Worm (Caenorhabditis elegans): ENCODE results near the gene athp-3.

Gene athp-3

DNA sequence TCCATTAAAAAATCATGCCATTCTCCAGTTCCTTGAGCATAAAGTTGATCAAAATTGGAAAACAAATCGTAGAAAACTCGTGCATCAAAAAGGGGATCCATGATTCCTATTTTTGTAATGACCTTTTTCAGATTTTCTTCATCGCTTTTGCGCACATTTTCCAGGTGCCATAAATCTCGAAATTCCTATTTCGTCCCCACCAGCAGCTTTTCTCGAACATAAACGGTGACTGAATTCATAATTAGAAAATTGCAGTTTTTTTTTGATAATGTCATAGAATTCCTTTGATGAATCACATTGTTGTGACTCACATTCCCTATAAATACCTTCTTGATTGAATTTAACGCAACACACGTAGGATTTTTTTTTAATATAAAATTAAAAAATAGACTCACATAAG lies 17.7 kb downstream of the athp-3 start, which contains the start of gene nhr-229:
Gene nhr-229, minus strand, starts transcription at position 101 of the 400 bp plus-strand sequence.
- TF ChIP-seq pes-1 (GFP tag; IDR thresholded peaks at IDR 0.05) (no peak), tbx-11 (GFP tag; IDR thresholded peaks at IDR 0.05) (no peak), tbx-37 (GFP tag; conservative IDR thresholded peaks at IDR 0.05) (no peak), ceh-36 (tag; optimal IDR thresholded peaks at IDR 0.05) (no peak), ets-7 (tag; optimal IDR thresholded peaks at IDR 0.05) (no peak), scrt-1 (GFP tag; IDR thresholded peaks at IDR 0.05) (no peak), flt-1 (GFP tag; IDR thresholded peaks at IDR 0.05) (no peak), B0310.2 (tag; optimal IDR thresholded peaks at IDR 0.05) (no peak), ceh-13 (GFP tag; optimal IDR thresholded peaks at IDR 0.05) (no peak), tra-4 (tag; optimal IDR thresholded peaks at IDR 0.05) (no peak), aly-1 (tag; optimal IDR thresholded peaks at IDR 0.05) (no peak), hmbx-1 (tag; optimal IDR thresholded peaks at IDR 0.05) (no peak), hmg-4 (GFP tag; optimal IDR thresholded peaks at IDR 0.05) (no peak), sea-1 (GFP tag; conservative IDR thresholded peaks at IDR 0.05) (no peak)

DNA sequence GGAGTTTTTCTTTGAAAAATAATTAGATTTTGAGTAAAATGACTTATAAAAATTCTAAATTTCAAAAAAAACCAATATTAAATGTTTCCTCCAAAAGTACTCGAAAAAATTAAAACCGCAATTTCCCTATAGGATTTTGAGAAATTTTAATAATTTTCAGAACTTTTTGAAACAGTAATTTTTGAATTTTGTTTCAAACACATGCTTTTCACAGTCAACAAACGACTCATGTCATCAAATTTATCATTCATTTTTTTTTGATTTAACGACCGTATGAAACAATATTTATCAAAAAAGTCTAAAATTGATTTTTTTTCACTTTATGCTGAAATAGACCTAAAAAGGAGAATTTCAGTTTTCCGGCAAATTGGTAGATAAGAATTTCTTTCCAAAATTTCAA lies 21.6 kb downstream of the athp-3 start:
- TF ChIP-seq ama-1 (optimal IDR thresholded peaks at IDR 0.05) (no peak), hmg-4 (GFP tag; optimal IDR thresholded peaks at IDR 0.05) (no peak), B0310.2 (tag; optimal IDR thresholded peaks at IDR 0.05) (no peak), ceh-13 (GFP tag; optimal IDR thresholded peaks at IDR 0.05) (no peak), aly-1 (tag; optimal IDR thresholded peaks at IDR 0.05) (no peak), tbx-11 (GFP tag; IDR thresholded peaks at IDR 0.05) (no peak), ets-7 (tag; optimal IDR thresholded peaks at IDR 0.05) (no peak), pes-1 (GFP tag; IDR thresholded peaks at IDR 0.05) (no peak), hnd-1 (tag; optimal IDR thresholded peaks at IDR 0.05) (no peak), sea-1 (GFP tag; conservative IDR thresholded peaks at IDR 0.05) (no peak), scrt-1 (GFP tag; IDR thresholded peaks at IDR 0.05) (no peak), flt-1 (GFP tag; IDR thresholded peaks at IDR 0.05) (no peak), F13C5.2 (tag; optimal IDR thresholded peaks at IDR 0.05) (no peak), tbx-37 (GFP tag; conservative IDR thresholded peaks at IDR 0.05) (no peak), tra-4 (tag; optimal IDR thresholded peaks at IDR 0.05) (no peak), hmbx-1 (tag; optimal IDR thresholded peaks at IDR 0.05) (no peak), ceh-36 (tag; optimal IDR thresholded peaks at IDR 0.05) (no peak)

DNA sequence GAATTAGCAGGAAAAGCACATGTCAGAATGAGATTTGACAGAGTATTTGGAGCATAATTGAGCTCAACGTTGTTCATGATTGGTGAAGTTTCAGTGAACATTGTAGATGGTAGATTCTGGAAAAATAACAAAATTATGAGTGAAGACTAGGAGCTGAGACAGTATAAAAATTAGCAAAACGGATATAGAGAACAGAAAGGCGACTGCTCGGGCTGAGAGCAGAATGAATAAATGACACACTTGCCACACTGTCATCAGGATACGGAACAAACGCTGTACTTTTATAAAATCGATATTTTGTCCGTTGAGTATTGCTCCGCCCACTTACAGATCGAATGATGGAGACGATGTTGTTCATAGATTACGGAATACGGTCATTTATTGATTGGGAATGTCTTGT lies 23.1 kb downstream of the athp-3 start, which contains the start of gene dct-13:
Gene dct-13, minus strand, starts transcription at position 101 of the 400 bp plus-strand sequence.
- no peak for TF ChIP-seq hmbx-1 (tag; optimal IDR thresholded peaks at IDR 0.05)
- no peak for TF ChIP-seq tbx-37 (GFP tag; conservative IDR thresholded peaks at IDR 0.05)
- no peak for TF ChIP-seq tra-4 (tag; optimal IDR thresholded peaks at IDR 0.05)
- no peak for TF ChIP-seq tbx-11 (GFP tag; IDR thresholded peaks at IDR 0.05)
- TF ChIP-seq F13C5.2 (tag; optimal IDR thresholded peaks at IDR 0.05) = no peak
- no peak for TF ChIP-seq pes-1 (GFP tag; IDR thresholded peaks at IDR 0.05)
- TF ChIP-seq ceh-36 (tag; optimal IDR thresholded peaks at IDR 0.05) = no peak
- no peak for TF ChIP-seq B0310.2 (tag; optimal IDR thresholded peaks at IDR 0.05)
- TF ChIP-seq aly-1 (tag; optimal IDR thresholded peaks at IDR 0.05) = no peak
- TF ChIP-seq ceh-13 (GFP tag; optimal IDR thresholded peaks at IDR 0.05) = no peak
- no peak for TF ChIP-seq hnd-1 (tag; optimal IDR thresholded peaks at IDR 0.05)
- no peak for TF ChIP-seq hmg-4 (GFP tag; optimal IDR thresholded peaks at IDR 0.05)
- no peak for TF ChIP-seq ama-1 (optimal IDR thresholded peaks at IDR 0.05)
- no peak for TF ChIP-seq scrt-1 (GFP tag; IDR thresholded peaks at IDR 0.05)
- no peak for TF ChIP-seq flt-1 (GFP tag; IDR thresholded peaks at IDR 0.05)
- no peak for TF ChIP-seq sea-1 (GFP tag; conservative IDR thresholded peaks at IDR 0.05)
- TF ChIP-seq ets-7 (tag; optimal IDR thresholded peaks at IDR 0.05) = no peak

DNA sequence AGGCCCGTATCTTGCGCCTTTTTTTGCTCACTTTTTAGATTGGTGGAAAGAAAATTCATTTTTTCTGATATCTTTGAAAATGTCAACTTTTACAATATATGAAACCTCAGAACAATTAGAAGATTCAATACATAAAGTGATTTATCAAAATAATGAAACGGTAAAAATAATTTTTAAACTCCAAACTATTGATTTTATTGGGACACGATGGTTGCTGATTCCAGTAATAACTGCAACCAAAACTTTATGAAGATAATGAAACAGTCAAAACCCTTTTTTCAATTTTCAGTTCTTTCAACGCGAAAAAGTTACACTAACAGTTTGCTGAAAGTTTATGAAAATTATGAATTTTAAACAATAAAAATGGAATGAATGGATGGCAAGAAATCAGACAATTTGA lies 27.1 kb downstream of the athp-3 start:
- TF ChIP-seq aly-1 (tag; optimal IDR thresholded peaks at IDR 0.05) (no peak), ceh-13 (GFP tag; optimal IDR thresholded peaks at IDR 0.05) (no peak), flt-1 (GFP tag; IDR thresholded peaks at IDR 0.05) (no peak), tbx-11 (GFP tag; IDR thresholded peaks at IDR 0.05) (no peak), scrt-1 (GFP tag; IDR thresholded peaks at IDR 0.05) (no peak), ama-1 (optimal IDR thresholded peaks at IDR 0.05) (no peak), sea-1 (GFP tag; conservative IDR thresholded peaks at IDR 0.05) (no peak), tbx-37 (GFP tag; conservative IDR thresholded peaks at IDR 0.05) (no peak), hmg-4 (GFP tag; optimal IDR thresholded peaks at IDR 0.05) (no peak), pes-1 (GFP tag; IDR thresholded peaks at IDR 0.05) (no peak), hnd-1 (tag; optimal IDR thresholded peaks at IDR 0.05) (no peak)

DNA sequence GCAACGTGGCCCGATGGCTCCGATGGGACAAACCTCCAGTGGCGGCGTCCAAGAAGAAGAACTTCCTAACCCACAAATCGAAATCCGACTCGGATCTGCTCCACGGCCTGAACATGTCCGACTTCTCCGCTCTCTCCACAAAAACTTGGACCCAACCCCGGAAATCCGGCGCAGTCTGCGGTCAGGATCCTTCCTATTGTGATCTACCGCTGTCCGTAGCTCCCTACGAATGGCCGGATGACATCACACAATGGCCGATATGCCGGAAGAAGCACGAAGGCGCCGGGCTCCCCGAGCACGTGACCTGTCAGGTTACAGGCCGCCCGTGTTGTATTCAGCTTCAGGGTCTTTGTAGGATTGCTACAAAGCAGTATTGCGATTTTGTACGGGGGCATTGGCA lies 37.9 kb downstream of the athp-3 start:
- no peak for TF ChIP-seq pes-1 (GFP tag; IDR thresholded peaks at IDR 0.05)
- TF ChIP-seq flt-1 (GFP tag; IDR thresholded peaks at IDR 0.05) = no peak
- no peak for TF ChIP-seq scrt-1 (GFP tag; IDR thresholded peaks at IDR 0.05)
- no peak for TF ChIP-seq hmbx-1 (tag; optimal IDR thresholded peaks at IDR 0.05)
- TF ChIP-seq ama-1 (optimal IDR thresholded peaks at IDR 0.05) = no peak
- no peak for TF ChIP-seq sea-1 (GFP tag; conservative IDR thresholded peaks at IDR 0.05)
- no peak for TF ChIP-seq hnd-1 (tag; optimal IDR thresholded peaks at IDR 0.05)
- TF ChIP-seq ceh-36 (tag; optimal IDR thresholded peaks at IDR 0.05) = no peak
- TF ChIP-seq F13C5.2 (tag; optimal IDR thresholded peaks at IDR 0.05) = no peak
- no peak for TF ChIP-seq tbx-37 (GFP tag; conservative IDR thresholded peaks at IDR 0.05)
- TF ChIP-seq tbx-11 (GFP tag; IDR thresholded peaks at IDR 0.05) = no peak
- TF ChIP-seq ets-7 (tag; optimal IDR thresholded peaks at IDR 0.05) = no peak
- no peak for TF ChIP-seq hmg-4 (GFP tag; optimal IDR thresholded peaks at IDR 0.05)
- TF ChIP-seq ceh-13 (GFP tag; optimal IDR thresholded peaks at IDR 0.05) = no peak
- no peak for TF ChIP-seq B0310.2 (tag; optimal IDR thresholded peaks at IDR 0.05)
- no peak for TF ChIP-seq aly-1 (tag; optimal IDR thresholded peaks at IDR 0.05)
- no peak for TF ChIP-seq tra-4 (tag; optimal IDR thresholded peaks at IDR 0.05)

DNA sequence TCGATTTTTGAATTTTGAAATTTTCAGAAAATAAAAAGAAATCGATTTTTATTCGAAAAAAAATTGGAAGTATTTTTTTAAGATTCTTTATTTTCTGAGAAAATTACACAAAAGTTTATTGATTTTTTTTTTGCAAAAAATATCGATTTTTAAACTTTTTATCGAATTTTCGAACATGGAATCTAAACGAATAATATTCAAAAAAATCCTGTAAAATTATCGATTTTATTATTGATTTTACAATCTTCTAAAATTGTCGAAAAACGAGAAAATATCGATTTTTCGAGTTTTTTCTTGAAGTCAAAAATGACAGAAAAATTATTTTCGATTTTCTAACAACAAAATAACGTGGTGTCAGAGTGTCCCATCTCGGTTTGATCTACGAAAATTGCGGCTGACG lies 42.4 kb downstream of the athp-3 start:
- TF ChIP-seq hnd-1 (tag; optimal IDR thresholded peaks at IDR 0.05) (no peak), flt-1 (GFP tag; IDR thresholded peaks at IDR 0.05) (no peak), ceh-36 (tag; optimal IDR thresholded peaks at IDR 0.05) (no peak), tra-4 (tag; optimal IDR thresholded peaks at IDR 0.05) (no peak), sea-1 (GFP tag; conservative IDR thresholded peaks at IDR 0.05) (no peak), tbx-11 (GFP tag; IDR thresholded peaks at IDR 0.05) (no peak), scrt-1 (GFP tag; IDR thresholded peaks at IDR 0.05) (no peak), aly-1 (tag; optimal IDR thresholded peaks at IDR 0.05) (no peak), pes-1 (GFP tag; IDR thresholded peaks at IDR 0.05) (no peak), hmbx-1 (tag; optimal IDR thresholded peaks at IDR 0.05) (no peak), ama-1 (optimal IDR thresholded peaks at IDR 0.05) (no peak), ceh-13 (GFP tag; optimal IDR thresholded peaks at IDR 0.05) (no peak), ets-7 (tag; optimal IDR thresholded peaks at IDR 0.05) (no peak)

Measured in whole organism, early embryonic.